Fruit fly (Drosophila melanogaster) whole organism, prepupa: ENCODE data around the gene Meltrin.

Source experiments
- Blimp-1 ChIP-seq: fragments of 200-800 bp; sonication (Bioruptor generic); optimal IDR thresholded peaks from 3 replicates; lab custom pipeline; 2017; ENCODE audit warnings: missing biosample characterization, missing genetic modification characterization, mild to moderate bottlenecking, moderate library complexity, missing genetic modification reagents
- CG10631 ChIP-seq: fragments of 200-800 bp; sonication (Bioruptor generic); optimal IDR thresholded peaks from 2 replicates; lab custom pipeline; 2016; ENCODE audit warnings: missing biosample characterization, missing genetic modification characterization
- CG10669 ChIP-seq: fragments of 200-800 bp; sonication (Bioruptor generic); optimal IDR thresholded peaks from 3 replicates; lab custom pipeline; 2018; ENCODE audit warnings: missing biosample characterization, mild to moderate bottlenecking, missing genetic modification characterization, moderate library complexity
- CG11294 ChIP-seq: fragments of 200-800 bp; sonication (Bioruptor generic); IDR thresholded peaks from 2 replicates; pipeline ENCODE4 v1.3.6; 2022; ENCODE audit warnings: missing biosample characterization, missing genetic modification characterization
- CG11762 ChIP-seq: fragments of 200-800 bp; sonication (Bioruptor generic); optimal IDR thresholded peaks from 3 replicates; lab custom pipeline; 2016; ENCODE audit warnings: missing biosample characterization, missing genetic modification characterization; ENCODE audit not compliant: insufficient read depth
- CG11902 ChIP-seq: fragments of 200-800 bp; sonication (Bioruptor generic); optimal IDR thresholded peaks from 3 replicates; lab custom pipeline; 2016; ENCODE audit warnings: missing biosample characterization, missing genetic modification characterization
- CG15336 ChIP-seq: fragments of 200-800 bp; sonication (Bioruptor generic); IDR thresholded peaks from 2 replicates; pipeline ENCODE4 v1.3.6; 2022; ENCODE audit warnings: missing biosample characterization, missing genetic modification characterization
- CG1621 ChIP-seq: fragments of 200-800 bp; sonication (Bioruptor generic); optimal IDR thresholded peaks from 3 replicates; lab custom pipeline; 2018; ENCODE audit warnings: missing biosample characterization, mild to moderate bottlenecking, missing genetic modification characterization
- CG3032 ChIP-seq: fragments of 200-800 bp; optimal IDR thresholded peaks from 2 replicates; lab custom pipeline; 2019; ENCODE audit warnings: missing biosample characterization, mild to moderate bottlenecking, missing genetic modification characterization, moderate library complexity
- CG32006 ChIP-seq: fragments of 200-800 bp; sonication (Bioruptor generic); optimal IDR thresholded peaks from 3 replicates; lab custom pipeline; 2017; ENCODE audit warnings: missing biosample characterization, mild to moderate bottlenecking, missing genetic modification characterization
- CG34406 ChIP-seq: fragments of 200-800 bp; sonication (Bioruptor generic); optimal IDR thresholded peaks from 3 replicates; lab custom pipeline; 2016; ENCODE audit warnings: missing biosample characterization, missing genetic modification characterization
- CG4318 ChIP-seq: fragments of 200-800 bp; sonication (Bioruptor generic); optimal IDR thresholded peaks from 3 replicates; lab custom pipeline; 2017; ENCODE audit warnings: missing biosample characterization, mild to moderate bottlenecking, missing genetic modification characterization
- CG6163 ChIP-seq: fragments of 200-800 bp; sonication (Bioruptor generic); IDR thresholded peaks from 3 replicates; pipeline ENCODE4 v1.3.6; 2022; ENCODE audit warnings: missing biosample characterization, missing genetic modification characterization
- CG6276 ChIP-seq: fragments of 200-800 bp; sonication (Bioruptor generic); optimal IDR thresholded peaks from 2 replicates; lab custom pipeline; 2017; ENCODE audit warnings: missing biosample characterization, mild to moderate bottlenecking, missing genetic modification characterization
- CG6792 ChIP-seq: fragments of 200-800 bp; sonication (Bioruptor generic); optimal IDR thresholded peaks from 3 replicates; lab custom pipeline; 2016; ENCODE audit warnings: missing biosample characterization, missing genetic modification characterization
- CG6808 ChIP-seq: fragments of 200-800 bp; sonication (Bioruptor generic); optimal IDR thresholded peaks from 3 replicates; lab custom pipeline; 2017; ENCODE audit warnings: missing biosample characterization, missing genetic modification characterization, mild to moderate bottlenecking, moderate library complexity, missing genetic modification reagents
- CG7368 ChIP-seq: fragments of 200-800 bp; sonication (Bioruptor generic); optimal IDR thresholded peaks from 3 replicates; lab custom pipeline; 2016; ENCODE audit warnings: missing biosample characterization, missing genetic modification characterization
- CG8119 ChIP-seq: fragments of 200-800 bp; sonication (Bioruptor generic); IDR thresholded peaks from 3 replicates; pipeline ENCODE4 v1.3.6; 2022; ENCODE audit warnings: missing biosample characterization, missing genetic modification characterization
- CG8632 ChIP-seq: fragments of 200-800 bp; sonication (Bioruptor generic); optimal IDR thresholded peaks from 3 replicates; lab custom pipeline; 2016; ENCODE audit warnings: missing biosample characterization, missing genetic modification characterization
- CG9139 ChIP-seq: fragments of 200-800 bp; sonication (Bioruptor generic); optimal IDR thresholded peaks from 3 replicates; lab custom pipeline; 2017; ENCODE audit warnings: missing biosample characterization, mild to moderate bottlenecking, missing genetic modification characterization
- Eip78C ChIP-seq: fragments of 200-800 bp; sonication (Bioruptor generic); peaks from one replicate; lab custom pipeline; 2016; ENCODE audit warnings: missing biosample characterization, missing genetic modification characterization
- Eip93F ChIP-seq: fragments of 200-800 bp; sonication (Bioruptor generic); optimal IDR thresholded peaks from 2 replicates; lab custom pipeline; 2016; ENCODE audit warnings: missing biosample characterization, mild to moderate bottlenecking, missing genetic modification characterization
- Ets21C ChIP-seq: fragments of 200-800 bp; sonication (Bioruptor generic); optimal IDR thresholded peaks from 3 replicates; lab custom pipeline; 2016; ENCODE audit warnings: missing biosample characterization, missing genetic modification characterization
- Ets96B ChIP-seq: fragments of 200-800 bp; optimal IDR thresholded peaks from 2 replicates; lab custom pipeline; 2019; ENCODE audit warnings: missing biosample characterization, mild to moderate bottlenecking, missing genetic modification characterization, moderate library complexity
- Hr38 ChIP-seq: sonication (Bioruptor generic); optimal IDR thresholded peaks from 2 replicates; lab custom pipeline; 2016; ENCODE audit warnings: missing biosample characterization, missing genetic modification characterization
- Hr39 ChIP-seq: fragments of 200-800 bp; sonication (Bioruptor generic); optimal IDR thresholded peaks from 2 replicates; lab custom pipeline; 2016; ENCODE audit warnings: missing biosample characterization, missing genetic modification characterization
- Hr4 ChIP-seq: fragments of 200-800 bp; sonication (Bioruptor generic); optimal IDR thresholded peaks from 3 replicates; lab custom pipeline; 2016; ENCODE audit warnings: missing biosample characterization, missing genetic modification characterization
- Lpt ChIP-seq: fragments of 200-800 bp; sonication (Bioruptor generic); optimal IDR thresholded peaks from 3 replicates; lab custom pipeline; 2016; ENCODE audit warnings: missing biosample characterization, missing genetic modification characterization
- Met ChIP-seq: fragments of 200-800 bp; sonication (Bioruptor generic); optimal IDR thresholded peaks from 3 replicates; lab custom pipeline; 2016; ENCODE audit warnings: missing biosample characterization, missing genetic modification characterization
- OdsH ChIP-seq: fragments of 200-800 bp; sonication (Bioruptor generic); optimal IDR thresholded peaks from 3 replicates; lab custom pipeline; 2016; ENCODE audit warnings: missing biosample characterization, missing genetic modification characterization
- Sox15 ChIP-seq: fragments of 200-800 bp; sonication (Bioruptor generic); optimal IDR thresholded peaks from 3 replicates; lab custom pipeline; 2016; ENCODE audit warnings: missing biosample characterization, missing genetic modification characterization
- cyc ChIP-seq: fragments of 200-800 bp; sonication (Bioruptor generic); optimal IDR thresholded peaks from 3 replicates; lab custom pipeline; 2016; ENCODE audit warnings: missing biosample characterization, missing genetic modification characterization
- dac ChIP-seq: fragments of 200-800 bp; sonication (Bioruptor generic); optimal IDR thresholded peaks from 2 replicates; lab custom pipeline; 2017; ENCODE audit warnings: missing biosample characterization, mild to moderate bottlenecking, missing genetic modification characterization
- dsx ChIP-seq: fragments of 200-800 bp; optimal IDR thresholded peaks from 3 replicates; lab custom pipeline; 2019; ENCODE audit warnings: missing biosample characterization, mild to moderate bottlenecking, missing genetic modification characterization, moderate library complexity; ENCODE audit not compliant: poor library complexity, severe bottlenecking
- esn ChIP-seq: fragments of 200-800 bp; sonication (Bioruptor generic); optimal IDR thresholded peaks from 2 replicates; lab custom pipeline; 2016; ENCODE audit warnings: missing biosample characterization, mild to moderate bottlenecking, missing genetic modification characterization, moderate library complexity
- fd85E ChIP-seq: fragments of 200-800 bp; sonication (Bioruptor generic); optimal IDR thresholded peaks from 3 replicates; lab custom pipeline; 2016; ENCODE audit warnings: missing biosample characterization, missing genetic modification characterization
- fkh ChIP-seq: fragments of 200-800 bp; sonication (Bioruptor generic); optimal IDR thresholded peaks from 3 replicates; lab custom pipeline; 2017; ENCODE audit warnings: missing biosample characterization, mild to moderate bottlenecking, missing genetic modification characterization, moderate library complexity
- lz ChIP-seq: fragments of 200-800 bp; sonication (Bioruptor generic); optimal IDR thresholded peaks from 3 replicates; lab custom pipeline; 2016; ENCODE audit warnings: missing biosample characterization, missing genetic modification characterization
- pdm3 ChIP-seq: fragments of 200-800 bp; sonication (Bioruptor generic); optimal IDR thresholded peaks from 3 replicates; lab custom pipeline; 2016; ENCODE audit warnings: missing biosample characterization, missing genetic modification characterization
- salr ChIP-seq, 2 experiments: fragments of 200-800 bp; sonication (Bioruptor generic); optimal IDR thresholded peaks; 3 replicates each; lab custom pipeline; 2016 to 2018; ENCODE audit warnings: missing biosample characterization in 2 of 2, missing genetic modification characterization in 2 of 2, mild to moderate bottlenecking in 1 of 2
- svp ChIP-seq: fragments of 200-800 bp; sonication (Bioruptor generic); peaks from one replicate; lab custom pipeline; 2016; ENCODE audit warnings: missing biosample characterization, missing genetic modification characterization
- vri ChIP-seq: fragments of 200-800 bp; sonication (Bioruptor generic); optimal IDR thresholded peaks from 3 replicates; lab custom pipeline; 2016; ENCODE audit warnings: missing biosample characterization, mild to moderate bottlenecking, missing genetic modification characterization

Gene Meltrin

dm6 chr3R:14728713-14729685, 31.9 kb upstream of the Meltrin start (continued):
- peak; percentile 54 for TF ChIP-seq CG3032 (tag; lab: Kevin White, UChicago)
- TF ChIP-seq salr (GFP tag; optimal IDR thresholded peaks at IDR 0.05; lab: Kevin White, UChicago), result peak in 1 of 2 experiments; percentile 58
- no peak for TF ChIP-seq CG1621 (tag; lab: Kevin White, UChicago)
- TF ChIP-seq CG6808 (GFP tag; lab: Kevin White, UChicago), result peak; percentile 26
- peak; percentile 32 for TF ChIP-seq pdm3 (GFP tag; lab: Kevin White, UChicago)
- peak; percentile 62 for TF ChIP-seq CG11762
- TF ChIP-seq Met (GFP tag; lab: Kevin White, UChicago), result peak; percentile 59
- TF ChIP-seq fkh (GFP tag; lab: Kevin White, UChicago), result no peak
- TF ChIP-seq Eip78C (GFP tag; lab: Kevin White, UChicago), result peak; percentile 90
- TF ChIP-seq CG11294 (GFP tag; lab: Robert Waterston, UW), result 0 out of 2 replicates have a peak, but pooled peaks have one; percentile 13
- TF ChIP-seq, all 60 proteins: peak for 45

dm6 chr3R:14724501-14724859, 27.4 kb upstream of the Meltrin start:
- TF ChIP-seq dsx (no peak), fd85E (GFP tag; lab: Kevin White, UChicago) (peak; percentile 41)

- no peak for TF ChIP-seq CG4318 (GFP tag; lab: Kevin White, UChicago)
- TF ChIP-seq CG34406, result no peak
- peak; percentile 41 for TF ChIP-seq CG11762
- TF ChIP-seq CG10631 (GFP tag; lab: Kevin White, UChicago), result peak; percentile 52
- peak; percentile 79 for TF ChIP-seq svp (GFP tag; lab: Kevin White, UChicago)
- peak; percentile 53 for TF ChIP-seq pdm3 (GFP tag; lab: Kevin White, UChicago)
- no peak for TF ChIP-seq CG15336
- peak; percentile 53 for TF ChIP-seq Ets21C (GFP tag; lab: Kevin White, UChicago)
- peak; percentile 55 for TF ChIP-seq CG3032 (tag; lab: Kevin White, UChicago)
- TF ChIP-seq fkh (GFP tag; lab: Kevin White, UChicago), result peak; percentile 98
- peak; percentile 32 for TF ChIP-seq CG6276
- TF ChIP-seq lz (GFP tag; lab: Kevin White, UChicago), result peak; percentile 65
- TF ChIP-seq Hr4 (GFP tag; lab: Kevin White, UChicago), result peak; percentile 55
- peak; percentile 36 for TF ChIP-seq CG32006 (GFP tag; lab: Kevin White, UChicago)
- TF ChIP-seq CG6808 (GFP tag; lab: Kevin White, UChicago), result no peak
- TF ChIP-seq vri (GFP tag; lab: Kevin White, UChicago), result peak; percentile 81
- peak; percentile 67 for TF ChIP-seq CG1621 (tag; lab: Kevin White, UChicago)
- TF ChIP-seq Blimp-1 (GFP tag; lab: Kevin White, UChicago), result no peak
- no peak for TF ChIP-seq Hr38 (GFP tag; lab: Kevin White, UChicago)
- peak; percentile 62 for TF ChIP-seq CG11902 (GFP tag; lab: Kevin White, UChicago)
- TF ChIP-seq fd85E (GFP tag; lab: Kevin White, UChicago), result no peak
- TF ChIP-seq CG10669 (GFP tag; lab: Kevin White, UChicago), result peak; percentile 23
- no peak for TF ChIP-seq CG8632
- TF ChIP-seq CG8119, result no peak
- peak; percentile 45 for TF ChIP-seq Eip93F (GFP tag; lab: Kevin White, UChicago)
- TF ChIP-seq CG6792 (GFP tag; lab: Kevin White, UChicago), result peak; percentile 28
- TF ChIP-seq esn (GFP tag; lab: Kevin White, UChicago), result peak; percentile 57
- TF ChIP-seq CG11294 (GFP tag; lab: Robert Waterston, UW), result no peak
- peak; percentile 54 for TF ChIP-seq OdsH (GFP tag; lab: Kevin White, UChicago)
- peak; percentile 78 for TF ChIP-seq cyc (GFP tag; lab: Kevin White, UChicago)
- no peak for TF ChIP-seq dac (GFP tag; lab: Kevin White, UChicago)
- TF ChIP-seq CG6163 (GFP tag; lab: Robert Waterston, UW), result no peak
- TF ChIP-seq Sox15 (GFP tag; lab: Kevin White, UChicago), result peak; percentile 43
- TF ChIP-seq Lpt (GFP tag; lab: Kevin White, UChicago), result no peak
- TF ChIP-seq salr (GFP tag; optimal IDR thresholded peaks at IDR 0.05; lab: Kevin White, UChicago), result no peak
- TF ChIP-seq Hr39 (GFP tag; lab: Kevin White, UChicago), result peak; percentile 78
- peak; percentile 23 for TF ChIP-seq Ets96B
- peak; percentile 1 for TF ChIP-seq CG7368 (GFP tag; lab: Kevin White, UChicago)
- peak; percentile 33 for TF ChIP-seq CG9139 (GFP tag; lab: Kevin White, UChicago)
Observed at dm6 chr3R:14723671-14724500, 26.8 kb upstream of the Meltrin start, which contains the start of gene kibra. kibra (minus strand) TSS chr3R:14724261.
